Worm (Caenorhabditis elegans) whole organism, L2 larva: ENCODE measurements around the gene D1014.7.

Experiments
- C34F6.9 ChIP-seq: fragments of 150-350 bp; optimal IDR thresholded peaks from 2 replicates; lab custom pipeline; 2014; ENCODE audit warnings: missing biosample characterization, missing genetic modification characterization
- F13H6.1 ChIP-seq: sonication (generic microtip); optimal IDR thresholded peaks from 2 replicates; lab custom pipeline; 2016; ENCODE audit warnings: missing genetic modification characterization, missing compliant biosample characterization
- R02D3.7 ChIP-seq: fragments of 150-350 bp; optimal IDR thresholded peaks from 2 replicates; lab custom pipeline; 2014; ENCODE audit warnings: missing biosample characterization, missing genetic modification characterization
- Y55F3AM.14 ChIP-seq: fragments of 200-800 bp; sonication (Bioruptor generic); optimal IDR thresholded peaks from 2 replicates; lab custom pipeline; 2018; ENCODE audit warnings: mild to moderate bottlenecking, missing genetic modification characterization, missing compliant biosample characterization
- aly-2 ChIP-seq: fragments of 150-350 bp; optimal IDR thresholded peaks from 2 replicates; lab custom pipeline; 2014; ENCODE audit warnings: missing biosample characterization, missing genetic modification characterization
- ama-1 ChIP-seq: fragments of 150-350 bp; optimal IDR thresholded peaks from 2 replicates; lab custom pipeline; 2018; ENCODE audit warnings: inconsistent platforms
- blmp-1 ChIP-seq: sonication (generic microtip); optimal IDR thresholded peaks from 2 replicates; lab custom pipeline; 2017; ENCODE audit warnings: missing genetic modification characterization, mild to moderate bottlenecking, missing compliant biosample characterization, antibody characterized with exemption, moderate library complexity; ENCODE audit not compliant: insufficient read depth
- ceh-16 ChIP-seq: fragments of 150-350 bp; optimal IDR thresholded peaks from 2 replicates; lab custom pipeline; 2014; ENCODE audit warnings: missing biosample characterization, missing genetic modification characterization
- ceh-82 ChIP-seq: fragments of 150-350 bp; optimal IDR thresholded peaks from 2 replicates; lab custom pipeline; 2014; ENCODE audit warnings: missing biosample characterization, missing genetic modification characterization
- crh-2 ChIP-seq: sonication (generic microtip); optimal IDR thresholded peaks from 2 replicates; lab custom pipeline; 2017; ENCODE audit warnings: missing biosample characterization, missing genetic modification characterization
- dmd-4 ChIP-seq: sonication (generic microtip); optimal IDR thresholded peaks from 2 replicates; lab custom pipeline; 2017; ENCODE audit warnings: missing biosample characterization, missing genetic modification characterization
- egl-27 ChIP-seq: sonication (generic microtip); optimal IDR thresholded peaks from 3 replicates; lab custom pipeline; 2017; ENCODE audit warnings: missing biosample characterization, missing genetic modification reagents, missing genetic modification characterization
- elt-1 ChIP-seq: fragments of 150-350 bp; optimal IDR thresholded peaks from 2 replicates; lab custom pipeline; 2014; ENCODE audit warnings: missing biosample characterization, missing genetic modification characterization
- elt-3 ChIP-seq: sonication (generic microtip); optimal IDR thresholded peaks from 2 replicates; lab custom pipeline; 2017; ENCODE audit warnings: missing biosample characterization, missing genetic modification characterization
- fos-1 ChIP-seq: fragments of 150-350 bp; optimal IDR thresholded peaks from 2 replicates; lab custom pipeline; 2014; ENCODE audit warnings: missing biosample characterization, missing genetic modification characterization
- lin-13 ChIP-seq: fragments of 150-350 bp; optimal IDR thresholded peaks from 2 replicates; lab custom pipeline; 2014; ENCODE audit warnings: missing biosample characterization, missing genetic modification reagents, missing genetic modification characterization
- lin-39 ChIP-seq: fragments of 150-350 bp; optimal IDR thresholded peaks from 2 replicates; lab custom pipeline; 2014; ENCODE audit warnings: missing biosample characterization, missing genetic modification reagents, missing genetic modification characterization
- lsy-2 ChIP-seq, 2 experiments: fragments of 150-350 bp in 1 of 2; sonication (generic microtip) in 1 of 2; optimal IDR thresholded peaks; 2 replicates each; lab custom pipeline; 2014 to 2017; ENCODE audit warnings: missing biosample characterization in 2 of 2, missing genetic modification characterization in 2 of 2
- mab-5 ChIP-seq: fragments of 150-350 bp; optimal IDR thresholded peaks from 2 replicates; lab custom pipeline; 2014; ENCODE audit warnings: missing biosample characterization, missing genetic modification characterization
- mbf-1 ChIP-seq: sonication (generic microtip); optimal IDR thresholded peaks from 2 replicates; lab custom pipeline; 2017; ENCODE audit warnings: missing biosample characterization, missing genetic modification characterization
- mdl-1 ChIP-seq, 2 experiments: fragments of 150-350 bp in 1 of 2; sonication (generic microtip) in 1 of 2; optimal IDR thresholded peaks; 2 replicates each; lab custom pipeline; 2017; ENCODE audit warnings: missing biosample characterization in 2 of 2, missing genetic modification characterization in 2 of 2
- nhr-10 ChIP-seq: sonication (generic microtip); optimal IDR thresholded peaks from 2 replicates; lab custom pipeline; 2017; ENCODE audit warnings: missing biosample characterization, missing genetic modification characterization
- nhr-11 ChIP-seq: fragments of 150-350 bp; optimal IDR thresholded peaks from 2 replicates; lab custom pipeline; 2014; ENCODE audit warnings: missing biosample characterization, missing genetic modification characterization
- nhr-12 ChIP-seq: fragments of 150-350 bp; optimal IDR thresholded peaks from 2 replicates; lab custom pipeline; 2014; ENCODE audit warnings: missing biosample characterization, missing genetic modification characterization
- nhr-129 ChIP-seq: fragments of 150-350 bp; optimal IDR thresholded peaks from 2 replicates; lab custom pipeline; 2014; ENCODE audit warnings: missing biosample characterization, missing genetic modification characterization
- nhr-21 ChIP-seq: fragments of 150-350 bp; optimal IDR thresholded peaks from 2 replicates; lab custom pipeline; 2014; ENCODE audit warnings: missing biosample characterization, missing genetic modification characterization
- nhr-23 ChIP-seq: fragments of 150-350 bp; optimal IDR thresholded peaks from 2 replicates; lab custom pipeline; 2014; ENCODE audit warnings: missing biosample characterization, missing genetic modification reagents, missing genetic modification characterization
- nhr-25 ChIP-seq: fragments of 150-350 bp; sonication (generic microtip); optimal IDR thresholded peaks from 3 replicates; lab custom pipeline; 2014; ENCODE audit warnings: missing biosample characterization, missing genetic modification characterization
- nhr-6 ChIP-seq: fragments of 150-350 bp; optimal IDR thresholded peaks from 2 replicates; lab custom pipeline; 2014; ENCODE audit warnings: missing biosample characterization, missing genetic modification characterization
- nhr-77 ChIP-seq: fragments of 150-350 bp; optimal IDR thresholded peaks from 2 replicates; lab custom pipeline; 2014; ENCODE audit warnings: missing biosample characterization, missing genetic modification characterization
- peb-1 ChIP-seq: fragments of 150-350 bp; optimal IDR thresholded peaks from 2 replicates; lab custom pipeline; 2014; ENCODE audit warnings: missing biosample characterization, missing genetic modification characterization
- sem-4 ChIP-seq: fragments of 150-350 bp; optimal IDR thresholded peaks from 2 replicates; lab custom pipeline; 2014; ENCODE audit warnings: missing biosample characterization, missing genetic modification reagents, missing genetic modification characterization
- skn-1 ChIP-seq: sonication (generic microtip); optimal IDR thresholded peaks from 2 replicates; lab custom pipeline; 2017; ENCODE audit warnings: missing biosample characterization, missing genetic modification characterization
- sma-3 ChIP-seq: sonication (generic microtip); optimal IDR thresholded peaks from 2 replicates; lab custom pipeline; 2016; ENCODE audit warnings: missing genetic modification reagents, missing genetic modification characterization, missing compliant biosample characterization
- sma-9 ChIP-seq, 2 experiments: fragments of 150-350 bp in 1 of 2; sonication (generic microtip) in 1 of 2; optimal IDR thresholded peaks; 2 replicates each; lab custom pipeline; 2014 to 2016; ENCODE audit warnings: missing genetic modification characterization in 2 of 2, mild to moderate bottlenecking in 1 of 2, missing biosample characterization in 1 of 2, missing compliant biosample characterization in 1 of 2, missing genetic modification reagents in 1 of 2, moderate library complexity in 1 of 2
- snpc-4 ChIP-seq: fragments of 150-350 bp; optimal IDR thresholded peaks from 2 replicates; lab custom pipeline; 2014; ENCODE audit warnings: missing biosample characterization, missing genetic modification characterization
- unc-39 ChIP-seq: fragments of 150-350 bp; optimal IDR thresholded peaks from 2 replicates; lab custom pipeline; 2014; ENCODE audit warnings: missing biosample characterization, missing genetic modification characterization
- unc-55 ChIP-seq: fragments of 150-350 bp; sonication (generic microtip); optimal IDR thresholded peaks from 3 replicates; lab custom pipeline; 2014; ENCODE audit warnings: missing biosample characterization, missing genetic modification reagents, missing genetic modification characterization
- zag-1 ChIP-seq: fragments of 150-350 bp; optimal IDR thresholded peaks from 2 replicates; lab custom pipeline; 2014; ENCODE audit warnings: missing biosample characterization, missing genetic modification characterization
- ztf-1 ChIP-seq: fragments of 200-800 bp; sonication (Bioruptor generic); conservative IDR thresholded peaks from 2 replicates; pipeline ENCODE4 v1.3.6; 2022; ENCODE audit warnings: missing genetic modification characterization, missing compliant biosample characterization
- ztf-11 ChIP-seq: sonication (generic microtip); optimal IDR thresholded peaks from 2 replicates; lab custom pipeline; 2017; ENCODE audit warnings: missing biosample characterization, missing genetic modification characterization
- ztf-4 ChIP-seq: fragments of 150-350 bp; optimal IDR thresholded peaks from 2 replicates; lab custom pipeline; 2014; ENCODE audit warnings: missing biosample characterization, missing genetic modification characterization

The D1014.7 gene

DNA sequence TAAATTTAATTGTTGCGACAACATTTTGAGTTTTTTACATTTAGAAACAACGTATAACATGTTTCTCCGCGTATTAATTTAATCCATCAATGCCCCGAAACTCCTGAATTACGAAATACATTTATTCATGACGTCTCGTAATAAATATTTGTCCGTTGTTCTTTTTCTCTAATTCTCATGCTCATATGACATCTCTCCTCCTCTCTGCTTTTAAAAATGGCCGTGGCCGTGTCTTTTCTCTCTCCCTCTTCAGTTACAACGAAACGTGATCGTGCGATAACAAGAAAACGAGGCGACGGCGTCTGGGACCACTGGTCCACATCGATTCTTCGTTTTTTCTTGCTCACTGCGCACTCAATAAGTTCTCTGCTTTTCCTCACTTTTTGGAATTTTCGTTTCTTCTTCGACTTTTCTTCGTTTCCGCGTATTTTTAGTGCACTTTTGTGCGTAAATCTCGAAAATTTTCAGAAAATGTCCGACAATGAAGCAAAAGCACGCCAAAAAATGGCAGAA, 12.1 kb downstream of the D1014.7 start, which contains the start of gene snap-1:
snap-1 (plus strand) TSS at position 463 of the 513 bp plus-strand sequence.
- TF ChIP-seq unc-39 (tag; lab: Kevin White, UChicago): no peak
- peak; percentile 62 for TF ChIP-seq unc-55 (GFP tag; lab: Kevin White, UChicago)
- no peak for TF ChIP-seq nhr-6 (tag; lab: Kevin White, UChicago)
- peak; percentile 76 for TF ChIP-seq zag-1 (tag; lab: Kevin White, UChicago)
- peak; percentile 48 for TF ChIP-seq fos-1 (tag; lab: Kevin White, UChicago)
- TF ChIP-seq crh-2 (tag; lab: Kevin White, UChicago): peak; percentile 45
- no peak for TF ChIP-seq ztf-11 (tag; lab: Kevin White, UChicago)
- TF ChIP-seq ztf-4 (tag; lab: Kevin White, UChicago): peak; percentile 26
- no peak for TF ChIP-seq nhr-10 (tag; lab: Kevin White, UChicago)
- TF ChIP-seq sem-4: no peak
- peak; percentile 2 for TF ChIP-seq nhr-25
- peak; percentile 92 for TF ChIP-seq C34F6.9 (tag; lab: Kevin White, UChicago)
- TF ChIP-seq nhr-77 (tag; lab: Kevin White, UChicago): no peak
- TF ChIP-seq R02D3.7 (tag; lab: Kevin White, UChicago): no peak
- TF ChIP-seq blmp-1 (tag; lab: Kevin White, UChicago): no peak
- peak; percentile 49 for TF ChIP-seq F13H6.1
- peak; percentile 14 for TF ChIP-seq egl-27 (tag; lab: Kevin White, UChicago)
- TF ChIP-seq aly-2 (tag; lab: Kevin White, UChicago): peak; percentile 35
- TF ChIP-seq elt-1 (tag; lab: Kevin White, UChicago): no peak
- peak; percentile 16 for TF ChIP-seq nhr-21 (tag; lab: Kevin White, UChicago)
- peak; percentile 47 for TF ChIP-seq snpc-4 (tag; lab: Kevin White, UChicago)
- peak; percentile 70 for TF ChIP-seq nhr-129 (tag; lab: Kevin White, UChicago)
- TF ChIP-seq sma-9 (GFP tag; optimal IDR thresholded peaks at IDR 0.05; lab: Kevin White, UChicago): peak; percentile 70
- no peak for TF ChIP-seq sma-9 (tag; optimal IDR thresholded peaks at IDR 0.05; lab: Kevin White, UChicago)
- TF ChIP-seq nhr-12: no peak
- no peak for TF ChIP-seq dmd-4 (tag; lab: Kevin White, UChicago)
- no peak for TF ChIP-seq ztf-1 (GFP tag; lab: Robert Waterston, UW)
- peak in 1 of 2 experiments; percentile 61 for TF ChIP-seq mdl-1 (tag; optimal IDR thresholded peaks at IDR 0.05; lab: Kevin White, UChicago)
- peak in 1 of 2 experiments; percentile 64 for TF ChIP-seq lsy-2 (tag; optimal IDR thresholded peaks at IDR 0.05; lab: Kevin White, UChicago)
- peak; percentile 55 for TF ChIP-seq mab-5 (tag; lab: Kevin White, UChicago)
- TF ChIP-seq elt-3 (tag; lab: Kevin White, UChicago): no peak
- TF ChIP-seq ceh-82: no peak
- TF ChIP-seq ama-1 (lab: Kevin White, UChicago): peak; percentile 26
- no peak for TF ChIP-seq lin-39
- no peak for TF ChIP-seq nhr-11 (tag; lab: Kevin White, UChicago)
- no peak for TF ChIP-seq sma-3 (GFP tag; lab: Kevin White, UChicago)
- TF ChIP-seq Y55F3AM.14: no peak
- no peak for TF ChIP-seq mbf-1 (tag; lab: Kevin White, UChicago)
- no peak for TF ChIP-seq lin-13

DNA sequence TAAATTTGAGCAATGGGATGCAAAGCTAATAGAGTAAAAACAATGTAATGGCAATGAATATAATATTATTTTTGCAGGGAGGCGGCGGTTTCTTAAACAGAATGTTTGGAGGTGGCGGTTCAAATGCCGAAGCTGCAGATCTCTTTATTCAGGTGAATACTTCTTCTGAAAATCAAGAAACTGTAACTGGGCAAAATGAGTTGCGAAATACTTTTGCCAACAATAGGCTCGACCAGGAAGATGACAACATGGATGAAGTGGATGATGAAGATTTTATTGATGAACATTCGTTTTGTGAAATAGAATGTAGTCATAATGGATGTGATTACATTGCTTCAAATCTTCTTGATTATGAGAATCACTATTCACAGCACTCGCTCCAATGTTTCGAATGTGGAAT, 12.7 kb downstream of the D1014.7 start:
- TF ChIP-seq ceh-16 (tag; lab: Kevin White, UChicago) (no peak), nhr-129 (tag; lab: Kevin White, UChicago) (no peak), skn-1 (tag; lab: Kevin White, UChicago) (no peak), peb-1 (tag; lab: Kevin White, UChicago) (no peak), lin-13 (no peak), mdl-1 (tag; optimal IDR thresholded peaks at IDR 0.05; lab: Kevin White, UChicago) (no peak), sem-4 (no peak), fos-1 (tag; lab: Kevin White, UChicago) (no peak), aly-2 (tag; lab: Kevin White, UChicago) (no peak), ztf-4 (tag; lab: Kevin White, UChicago) (no peak), crh-2 (tag; lab: Kevin White, UChicago) (no peak), lin-39 (no peak), nhr-23 (tag; lab: Kevin White, UChicago) (no peak), sma-9 (GFP tag; optimal IDR thresholded peaks at IDR 0.05; lab: Kevin White, UChicago) (no peak), sma-9 (tag; optimal IDR thresholded peaks at IDR 0.05; lab: Kevin White, UChicago) (no peak), elt-3 (tag; lab: Kevin White, UChicago) (no peak), snpc-4 (tag; lab: Kevin White, UChicago) (no peak), sma-3 (GFP tag; lab: Kevin White, UChicago) (no peak)
- TF ChIP-seq, all 48 proteins: peak for 0
